Fruit fly (Drosophila melanogaster) whole organism, pupa: ENCODE data around the gene CG3117.

Source experiments
- CG10348 ChIP-seq: fragments of 200-800 bp; sonication (Bioruptor generic); IDR thresholded peaks from 2 replicates; pipeline ENCODE4 v1.3.6; 2022; ENCODE audit warnings: missing biosample characterization, missing genetic modification characterization
- CG12605 ChIP-seq: fragments of 200-800 bp; sonication (Bioruptor generic); IDR thresholded peaks from 2 replicates; pipeline ENCODE4 v1.3.6; 2022; ENCODE audit warnings: missing biosample characterization, missing genetic modification characterization
- CG13204 ChIP-seq: fragments of 200-800 bp; sonication (Bioruptor generic); optimal IDR thresholded peaks from 2 replicates; lab custom pipeline; 2018; ENCODE audit warnings: missing biosample characterization, mild to moderate bottlenecking, missing genetic modification characterization, moderate library complexity
- CG14655 ChIP-seq: fragments of 200-800 bp; sonication (Bioruptor generic); optimal IDR thresholded peaks from 3 replicates; lab custom pipeline; 2017; ENCODE audit warnings: mild to moderate bottlenecking, missing biosample characterization, missing genetic modification reagents, missing genetic modification characterization
- CG15710 ChIP-seq: fragments of 200-800 bp; sonication (Bioruptor generic); optimal IDR thresholded peaks from 2 replicates; lab custom pipeline; 2018; ENCODE audit warnings: missing biosample characterization, mild to moderate bottlenecking, missing genetic modification characterization, moderate library complexity
- CG17806 ChIP-seq: fragments of 200-800 bp; sonication (Bioruptor generic); optimal IDR thresholded peaks from 2 replicates; lab custom pipeline; 2018; ENCODE audit warnings: missing biosample characterization, mild to moderate bottlenecking, missing genetic modification characterization, moderate library complexity
- CG32121 ChIP-seq: fragments of 200-800 bp; sonication (Bioruptor generic); IDR thresholded peaks from 2 replicates; pipeline ENCODE4 v1.3.6; 2022; ENCODE audit warnings: missing biosample characterization, missing genetic modification characterization
- CG34367 ChIP-seq: fragments of 200-800 bp; sonication (Bioruptor generic); optimal IDR thresholded peaks from 2 replicates; lab custom pipeline; 2018; ENCODE audit warnings: missing biosample characterization, mild to moderate bottlenecking, missing genetic modification characterization
- CG4496 ChIP-seq: fragments of 200-800 bp; sonication (Bioruptor generic); IDR thresholded peaks from 3 replicates; pipeline ENCODE4 v1.3.6; 2022; ENCODE audit warnings: missing biosample characterization, missing genetic modification characterization
- CG8159 ChIP-seq: fragments of 200-800 bp; sonication (Bioruptor generic); optimal IDR thresholded peaks from 3 replicates; lab custom pipeline; 2018; ENCODE audit warnings: missing biosample characterization, mild to moderate bottlenecking, missing genetic modification characterization, moderate library complexity
- CG8301 ChIP-seq: fragments of 200-800 bp; sonication (Bioruptor generic); optimal IDR thresholded peaks from 2 replicates; lab custom pipeline; 2018; ENCODE audit warnings: missing biosample characterization, mild to moderate bottlenecking, missing genetic modification characterization
- CG9948 ChIP-seq: fragments of 200-800 bp; sonication (Bioruptor generic); optimal IDR thresholded peaks from 2 replicates; lab custom pipeline; 2018; ENCODE audit warnings: missing biosample characterization, mild to moderate bottlenecking, missing genetic modification characterization, moderate library complexity
- D1 ChIP-seq: fragments of 200-800 bp; sonication (Bioruptor generic); optimal IDR thresholded peaks from 2 replicates; lab custom pipeline; 2018; ENCODE audit warnings: missing biosample characterization, mild to moderate bottlenecking, missing genetic modification characterization, moderate library complexity
- EcR ChIP-seq: fragments of 200-800 bp; sonication (Bioruptor generic); optimal IDR thresholded peaks from 3 replicates; lab custom pipeline; 2019; ENCODE audit warnings: missing biosample characterization, missing genetic modification characterization, mild to moderate bottlenecking, moderate library complexity, missing genetic modification reagents
- Ets98B ChIP-seq: fragments of 200-800 bp; sonication (Bioruptor generic); IDR thresholded peaks from 2 replicates; pipeline ENCODE4 v1.3.6; 2022; ENCODE audit warnings: missing biosample characterization, missing genetic modification characterization
- Pif1A ChIP-seq: fragments of 200-800 bp; sonication (Bioruptor generic); optimal IDR thresholded peaks from 3 replicates; lab custom pipeline; 2016; ENCODE audit warnings: missing biosample characterization, missing genetic modification characterization
- Pif1B ChIP-seq: fragments of 200-800 bp; sonication (Bioruptor generic); optimal IDR thresholded peaks from 3 replicates; lab custom pipeline; 2016; ENCODE audit warnings: missing biosample characterization, missing genetic modification characterization
- Snoo ChIP-seq: fragments of 200-800 bp; sonication (Bioruptor generic); optimal IDR thresholded peaks from 3 replicates; lab custom pipeline; 2017; ENCODE audit warnings: missing biosample characterization, mild to moderate bottlenecking, missing genetic modification characterization, inconsistent platforms
- fd96Ca ChIP-seq: fragments of 200-800 bp; sonication (Bioruptor generic); IDR thresholded peaks from 3 replicates; pipeline ENCODE4 v1.3.6; 2022; ENCODE audit warnings: missing biosample characterization, missing genetic modification characterization
- gl ChIP-seq: fragments of 200-800 bp; sonication (Bioruptor generic); optimal IDR thresholded peaks from 2 replicates; lab custom pipeline; 2018; ENCODE audit warnings: missing biosample characterization, mild to moderate bottlenecking, missing genetic modification characterization
- rn ChIP-seq: fragments of 200-800 bp; sonication (Bioruptor generic); IDR thresholded peaks from 2 replicates; pipeline ENCODE4 v1.3.6; 2022; ENCODE audit warnings: missing biosample characterization, missing genetic modification characterization

The CG3117 gene

dm6 chr2L:2840311-2840710 is 6.7 kb downstream of the CG3117 start:
- TF ChIP-seq CG10348 (GFP tag; lab: Robert Waterston, UW), result no peak
- no peak for TF ChIP-seq CG4496
- TF ChIP-seq EcR (GFP tag; lab: Kevin White, UChicago), result peak; percentile 19

- TF ChIP-seq D1, result no peak
- no peak for TF ChIP-seq CG13204 (GFP tag; lab: Kevin White, UChicago)
- TF ChIP-seq Pif1A (GFP tag; lab: Kevin White, UChicago), result no peak
- no peak for TF ChIP-seq CG8301
- no peak for TF ChIP-seq Pif1B (GFP tag; lab: Kevin White, UChicago)
- TF ChIP-seq CG14655 (GFP tag; lab: Kevin White, UChicago), result no peak
- no peak for TF ChIP-seq EcR (GFP tag; lab: Kevin White, UChicago)
- no peak for TF ChIP-seq CG15710
- no peak for TF ChIP-seq CG4496
- TF ChIP-seq CG34367 (tag; lab: Kevin White, UChicago), result no peak
- TF ChIP-seq gl (tag; lab: Kevin White, UChicago), result no peak
- TF ChIP-seq CG10348 (GFP tag; lab: Robert Waterston, UW), result no peak
- TF ChIP-seq CG17806 (tag; lab: Kevin White, UChicago), result no peak
- no peak for TF ChIP-seq CG9948
- TF ChIP-seq CG32121 (GFP tag; lab: Robert Waterston, UW), result no peak
Observed at dm6 chr2L:2839850-2840249, 7.2 kb downstream of the CG3117 start, which contains the start of gene CG2975. CG2975 (plus strand) TSS chr2L:2840124.

dm6 chr2L:2837742-2838461 is 9.1 kb downstream of the CG3117 start, which contains the start of the genes CG3119 and Cpr23B:
CG3119 (minus strand) TSS chr2L:2837833.
Cpr23B (plus strand) TSS chr2L:2838411.
- no peak for TF ChIP-seq Pif1B (GFP tag; lab: Kevin White, UChicago)
- TF ChIP-seq EcR (GFP tag; lab: Kevin White, UChicago), result no peak
- no peak for TF ChIP-seq CG4496
- no peak for TF ChIP-seq CG10348 (GFP tag; lab: Robert Waterston, UW)
- no peak for TF ChIP-seq Snoo (tag; lab: Kevin White, UChicago)
- no peak for TF ChIP-seq CG13204 (GFP tag; lab: Kevin White, UChicago)
- no peak for TF ChIP-seq CG12605 (GFP tag; lab: Robert Waterston, UW)
- no peak for TF ChIP-seq CG8301
- TF ChIP-seq CG32121 (GFP tag; lab: Robert Waterston, UW), result no peak
- no peak for TF ChIP-seq CG15710
- TF ChIP-seq Ets98B (GFP tag; lab: Robert Waterston, UW), result no peak
- no peak for TF ChIP-seq CG34367 (tag; lab: Kevin White, UChicago)
- TF ChIP-seq CG14655 (GFP tag; lab: Kevin White, UChicago), result no peak
- no peak for TF ChIP-seq rn (GFP tag; lab: Robert Waterston, UW)
- no peak for TF ChIP-seq CG17806 (tag; lab: Kevin White, UChicago)
- TF ChIP-seq Pif1A (GFP tag; lab: Kevin White, UChicago), result no peak
- no peak for TF ChIP-seq CG8159 (tag; lab: Kevin White, UChicago)
- TF ChIP-seq gl (tag; lab: Kevin White, UChicago), result no peak

dm6 chr2L:2830341-2830800 is 16.6 kb downstream of the CG3117 start:
- peak; percentile 84 for TF ChIP-seq CG32121 (GFP tag; lab: Robert Waterston, UW)
- TF ChIP-seq CG8301, result peak; percentile 95
- TF ChIP-seq rn (GFP tag; lab: Robert Waterston, UW), result peak; percentile 67
- peak; percentile 88 for TF ChIP-seq fd96Ca (GFP tag; lab: Robert Waterston, UW)
- TF ChIP-seq EcR (GFP tag; lab: Kevin White, UChicago), result no peak
- peak; percentile 58 for TF ChIP-seq CG13204 (GFP tag; lab: Kevin White, UChicago)
- peak; percentile 90 for TF ChIP-seq CG17806 (tag; lab: Kevin White, UChicago)
- TF ChIP-seq Pif1A (GFP tag; lab: Kevin White, UChicago), result peak; percentile 88
- peak; percentile 67 for TF ChIP-seq gl (tag; lab: Kevin White, UChicago)
- TF ChIP-seq CG14655 (GFP tag; lab: Kevin White, UChicago), result peak; percentile 98
- TF ChIP-seq CG8159 (tag; lab: Kevin White, UChicago), result peak; percentile 96
- no peak; the same call in 1 of the 3 replicates for TF ChIP-seq CG4496
- peak; percentile 54 for TF ChIP-seq CG10348 (GFP tag; lab: Robert Waterston, UW)
- TF ChIP-seq D1, result peak; percentile 96
- TF ChIP-seq Ets98B (GFP tag; lab: Robert Waterston, UW), result peak; percentile 59; the same call in 1 of the 2 replicates
- TF ChIP-seq CG9948, result peak; percentile 95
- TF ChIP-seq CG12605 (GFP tag; lab: Robert Waterston, UW), result 0 out of 2 replicates have a peak, but pooled peaks have one; percentile 22
- TF ChIP-seq CG15710, result peak; percentile 95
- TF ChIP-seq Pif1B (GFP tag; lab: Kevin White, UChicago), result peak; percentile 90
- peak; percentile 93 for TF ChIP-seq Snoo (tag; lab: Kevin White, UChicago)
- TF ChIP-seq CG34367 (tag; lab: Kevin White, UChicago), result peak; percentile 87

dm6 chr2L:2829637-2830340 is 17.2 kb downstream of the CG3117 start, which contains the start of gene Duox:
Duox (minus strand) TSS chr2L:2830248.
- TF ChIP-seq Pif1B (GFP tag; lab: Kevin White, UChicago) (no peak), CG4496 (0 out of 3 replicates have a peak, but pooled peaks have one; percentile 73)
